Worm (Caenorhabditis elegans) whole organism, L4/young adult: ENCODE measurements around the gene F47D2.11.
"Not testable (repeated sequence)": the region's sequence is repeated elsewhere in the genome, so short reads cannot be mapped to it uniquely, and the experiment has no call there.

Experiments
- W03F9.2 ChIP-seq: fragments of 150-350 bp; optimal IDR thresholded peaks from 2 replicates; lab custom pipeline; 2014; ENCODE audit warnings: missing biosample characterization, missing genetic modification characterization
- dao-5 ChIP-seq: sonication (generic microtip); optimal IDR thresholded peaks from 2 replicates; lab custom pipeline; 2016; ENCODE audit warnings: missing genotype, missing genetic modification characterization, moderate library complexity, missing compliant biosample characterization

DNA sequence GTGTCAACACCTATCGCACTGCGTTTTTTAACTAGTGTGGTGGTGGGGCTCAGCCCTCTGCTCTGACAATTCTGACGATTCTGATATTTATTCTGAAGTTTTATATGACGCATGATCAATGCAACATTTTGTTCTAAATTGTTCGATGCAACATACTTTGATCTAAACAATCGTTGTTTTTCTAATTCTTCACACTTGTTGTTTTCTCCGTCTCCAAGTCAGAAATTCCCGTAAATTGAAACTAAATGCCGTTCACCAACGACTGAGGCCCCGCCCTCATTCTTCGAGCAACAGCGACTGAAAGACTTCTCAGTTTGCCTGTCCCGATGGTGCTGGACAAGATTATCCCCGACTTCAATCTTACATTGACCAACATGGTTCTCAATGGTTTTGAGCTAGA is 11.1 kb downstream of the F47D2.11 start, which contains the start of gene srt-19:
- TF ChIP-seq W03F9.2; dao-5 (tag; lab: Kevin White, UChicago): not testable (repeated sequence)
